Worm (Caenorhabditis elegans) whole organism, mixed stage, embryonic: ENCODE results near the gene rbm-28.

Experiments
- blmp-1 ChIP-seq: fragments of 150-350 bp; optimal IDR thresholded peaks from 2 replicates; lab custom pipeline; 2014; ENCODE audit warnings: missing biosample characterization, missing genetic modification characterization
- ces-1 ChIP-seq: fragments of 150-350 bp; optimal IDR thresholded peaks from 2 replicates; lab custom pipeline; 2014; ENCODE audit warnings: missing biosample characterization, missing genetic modification reagents, missing genetic modification characterization
- elt-3 ChIP-seq: fragments of 150-350 bp; optimal IDR thresholded peaks from 2 replicates; lab custom pipeline; 2014; ENCODE audit warnings: missing biosample characterization, missing genetic modification characterization
- lin-13 ChIP-seq: fragments of 150-350 bp; optimal IDR thresholded peaks from 2 replicates; lab custom pipeline; 2014; ENCODE audit warnings: missing biosample characterization, missing genetic modification characterization
- nhr-237 ChIP-seq: fragments of 150-350 bp; optimal IDR thresholded peaks from 2 replicates; lab custom pipeline; 2014; ENCODE audit warnings: missing biosample characterization, missing genetic modification characterization
- nhr-28 ChIP-seq: fragments of 150-350 bp; optimal IDR thresholded peaks from 2 replicates; lab custom pipeline; 2014; ENCODE audit warnings: missing biosample characterization, missing genetic modification characterization
- snpc-4 ChIP-seq: fragments of 150-350 bp; optimal IDR thresholded peaks from 2 replicates; lab custom pipeline; 2014; ENCODE audit warnings: missing biosample characterization, missing genetic modification characterization

DNA sequence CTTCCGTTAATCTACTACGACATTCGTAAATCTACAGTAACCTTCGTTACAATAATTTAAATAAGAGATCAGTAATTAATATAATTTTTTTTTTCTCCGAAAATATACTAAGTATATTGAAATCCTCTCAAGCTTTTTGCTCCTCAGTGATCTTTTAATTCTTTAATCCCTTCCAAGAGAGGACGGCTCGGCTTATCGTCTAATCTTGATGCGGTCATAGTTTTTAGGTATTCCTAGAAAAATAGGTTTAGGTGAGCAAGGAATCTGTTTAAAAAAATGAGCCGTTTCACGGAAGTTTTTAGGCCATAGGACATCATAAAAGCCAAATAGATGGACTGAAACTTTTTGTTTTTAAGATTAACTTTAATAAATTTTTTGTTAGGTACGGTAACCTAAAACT is 25.0 kb upstream of the rbm-28 start:
- TF ChIP-seq nhr-237 (no peak), elt-3 (tag; lab: Kevin White, UChicago) (no peak), nhr-28 (tag; lab: Kevin White, UChicago) (no peak), blmp-1 (tag; lab: Kevin White, UChicago) (no peak), snpc-4 (tag; lab: Kevin White, UChicago) (no peak), lin-13 (tag; lab: Kevin White, UChicago) (no peak), ces-1 (GFP tag; lab: Kevin White, UChicago) (no peak)
